Worm (Caenorhabditis elegans): ENCODE data around the gene Y43F8B.22.

Y43F8B.22 gene

DNA sequence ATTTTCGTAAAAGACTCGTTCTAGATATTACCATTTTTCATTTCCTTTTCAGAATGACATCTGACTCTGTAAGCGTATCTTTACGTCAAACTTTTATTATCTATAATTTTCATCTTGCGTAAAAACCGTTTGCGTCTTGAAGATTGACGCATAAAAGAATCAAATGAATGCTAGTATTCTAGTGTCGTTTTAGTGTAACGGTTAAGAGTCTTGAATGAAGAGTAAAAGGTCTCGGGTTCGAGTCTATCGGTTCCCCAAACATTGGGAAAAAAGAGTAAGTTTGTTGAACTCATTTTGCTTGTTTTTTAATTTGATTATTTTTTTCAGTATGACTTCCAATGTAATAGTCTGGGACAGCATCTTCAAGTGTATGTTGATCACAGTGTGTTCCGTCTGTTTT is 1.9 kb downstream of the Y43F8B.22 start, which contains the start of gene Y43F8B.17:
Y43F8B.17 (plus strand) TSS at position 215 of the 400 bp plus-strand sequence.
- no peak for TF ChIP-seq ceh-30 (tag; optimal IDR thresholded peaks at IDR 0.05)
- no peak for TF ChIP-seq pha-4 (tag; optimal IDR thresholded peaks at IDR 0.05)
- no peak for TF ChIP-seq rnt-1 (tag; optimal IDR thresholded peaks at IDR 0.05)
- no peak for TF ChIP-seq ceh-18 (tag; optimal IDR thresholded peaks at IDR 0.05)
- no peak for TF ChIP-seq ceh-22 (tag; optimal IDR thresholded peaks at IDR 0.05)
- no peak for TF ChIP-seq ceh-2 (tag; optimal IDR thresholded peaks at IDR 0.05)
- no peak for TF ChIP-seq odd-2 (tag; optimal IDR thresholded peaks at IDR 0.05)
- no peak for TF ChIP-seq T23F11.4 (GFP tag; optimal IDR thresholded peaks at IDR 0.05)
- no peak for TF ChIP-seq ets-4 (tag; optimal IDR thresholded peaks at IDR 0.05)
- TF ChIP-seq hlh-13 (GFP tag; optimal IDR thresholded peaks at IDR 0.05), result no peak

DNA sequence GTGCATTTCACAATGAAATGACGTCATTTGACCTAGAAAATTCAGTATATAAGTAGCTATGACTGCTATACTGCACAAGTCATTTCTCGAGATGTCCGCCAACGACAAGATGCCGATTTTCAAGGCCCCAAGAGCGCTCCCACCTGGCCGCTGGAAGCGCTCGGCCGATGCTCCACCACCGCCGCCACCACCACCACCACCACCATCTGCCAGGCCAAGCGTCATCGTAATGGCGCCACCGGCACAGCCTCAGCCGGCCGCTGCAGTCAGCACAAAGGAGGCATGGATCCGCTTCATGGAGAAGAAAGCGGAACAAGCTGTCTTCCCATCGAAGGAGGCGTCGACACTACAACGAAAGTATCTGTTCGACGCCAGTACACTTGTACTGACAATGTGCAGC is 2.6 kb downstream of the Y43F8B.22 start, which contains the start of gene Y43F8B.28:
Y43F8B.28 (plus strand) TSS at position 59 of the 400 bp plus-strand sequence.
- TF ChIP-seq hlh-30 (tag; optimal IDR thresholded peaks at IDR 0.05; ENCODE audit: insufficient read depth) (no peak), hlh-15 (tag; optimal IDR thresholded peaks at IDR 0.05) (no peak), hlh-8 (tag; optimal IDR thresholded peaks at IDR 0.05) (no peak), elt-2 (tag; optimal IDR thresholded peaks at IDR 0.05) (no peak), odd-2 (tag; optimal IDR thresholded peaks at IDR 0.05) (no peak), zip-5 (tag; optimal IDR thresholded peaks at IDR 0.05) (no peak), unc-86 (tag; optimal IDR thresholded peaks at IDR 0.05) (no peak), T23F11.4 (GFP tag; optimal IDR thresholded peaks at IDR 0.05) (no peak), pag-3 (tag; optimal IDR thresholded peaks at IDR 0.05; ENCODE audit: borderline replicate concordance) (no peak), hlh-6 (tag; optimal IDR thresholded peaks at IDR 0.05) (no peak), madf-2 (tag; optimal IDR thresholded peaks at IDR 0.05) (no peak), ceh-18 (tag; optimal IDR thresholded peaks at IDR 0.05) (no peak), fkh-10 (GFP tag; optimal IDR thresholded peaks at IDR 0.05) (no peak)

- TF ChIP-seq pag-3 (tag; optimal IDR thresholded peaks at IDR 0.05; ENCODE audit: borderline replicate concordance) (no peak), pha-4 (tag; optimal IDR thresholded peaks at IDR 0.05) (no peak), ets-4 (tag; optimal IDR thresholded peaks at IDR 0.05) (no peak), sdc-2 (tag; optimal IDR thresholded peaks at IDR 0.05) (no peak), fkh-10 (GFP tag; optimal IDR thresholded peaks at IDR 0.05) (no peak), nfya-1 (tag; optimal IDR thresholded peaks at IDR 0.05) (no peak), ceh-24 (tag; optimal IDR thresholded peaks at IDR 0.05) (no peak), syd-9 (tag; optimal IDR thresholded peaks at IDR 0.05) (no peak), dmd-4 (tag; optimal IDR thresholded peaks at IDR 0.05; ENCODE audit: borderline replicate concordance) (no peak), pat-9 (tag; optimal IDR thresholded peaks at IDR 0.05) (no peak), F13H6.1 (tag; optimal IDR thresholded peaks at IDR 0.05) (no peak), lin-11 (tag; optimal IDR thresholded peaks at IDR 0.05) (no peak), nhr-11 (tag; optimal IDR thresholded peaks at IDR 0.05) (no peak), ceh-2 (tag; optimal IDR thresholded peaks at IDR 0.05) (no peak), sox-4 (tag; optimal IDR thresholded peaks at IDR 0.05) (no peak), C08G9.2 (tag; optimal IDR thresholded peaks at IDR 0.05) (no peak)
Measured at ce11 chrV:19485690-19486089, 3.1 kb downstream of the Y43F8B.22 start, which contains the start of gene Y43F8B.18. Gene Y43F8B.18 (plus strand): TSS chrV:19485990.

ce11 chrV:19490461-19490860 is 7.8 kb downstream of the Y43F8B.22 start, which contains the start of gene Y43F8B.7:
Gene Y43F8B.7 (plus strand): TSS chrV:19490761.
- no peak for TF ChIP-seq ceh-34 (tag; optimal IDR thresholded peaks at IDR 0.05)
- TF ChIP-seq tbx-7 (tag; optimal IDR thresholded peaks at IDR 0.05), result no peak
- no peak for TF ChIP-seq ceh-22 (tag; optimal IDR thresholded peaks at IDR 0.05)
- no peak for TF ChIP-seq pat-9 (tag; optimal IDR thresholded peaks at IDR 0.05)
- TF ChIP-seq pqm-1 (tag; optimal IDR thresholded peaks at IDR 0.05), result no peak
- TF ChIP-seq eyg-1 (tag; optimal IDR thresholded peaks at IDR 0.05), result no peak
- no peak for TF ChIP-seq nfya-1 (tag; optimal IDR thresholded peaks at IDR 0.05)
- no peak for TF ChIP-seq lin-11 (tag; optimal IDR thresholded peaks at IDR 0.05)
- TF ChIP-seq ceh-14 (tag; optimal IDR thresholded peaks at IDR 0.05), result no peak
- no peak for TF ChIP-seq ahr-1 (tag; optimal IDR thresholded peaks at IDR 0.05)
- no peak for TF ChIP-seq gmeb-2 (tag; optimal IDR thresholded peaks at IDR 0.05)
- TF ChIP-seq odd-2 (tag; optimal IDR thresholded peaks at IDR 0.05), result no peak
- no peak for TF ChIP-seq zip-5 (tag; optimal IDR thresholded peaks at IDR 0.05)

Data from whole organism, late embryonic.